Worm (Caenorhabditis elegans) whole organism, mixed stage, embryonic: ENCODE data around the gene C15F1.2.
A peak's percentile ranks its signal among the peaks of the same experiment; 100 is the strongest.

Source experiments
- M03D4.4 ChIP-seq: sonication (generic microtip); optimal IDR thresholded peaks from 2 replicates; lab custom pipeline; 2017; ENCODE audit warnings: mild to moderate bottlenecking, missing genetic modification characterization, missing compliant biosample characterization
- bed-3 ChIP-seq: fragments of 200-800 bp; sonication (Bioruptor generic); optimal IDR thresholded peaks from 3 replicates; lab custom pipeline; 2018; ENCODE audit warnings: mild to moderate bottlenecking, missing genetic modification characterization, moderate library complexity, missing compliant biosample characterization
- blmp-1 ChIP-seq: fragments of 150-350 bp; optimal IDR thresholded peaks from 2 replicates; lab custom pipeline; 2014; ENCODE audit warnings: missing biosample characterization, missing genetic modification characterization
- ceh-39 ChIP-seq: fragments of 150-350 bp; optimal IDR thresholded peaks from 2 replicates; lab custom pipeline; 2014; ENCODE audit warnings: missing biosample characterization, missing genetic modification characterization
- ceh-43 ChIP-seq: fragments of 200-800 bp; sonication (Bioruptor generic); optimal IDR thresholded peaks from 2 replicates; lab custom pipeline; 2018; ENCODE audit warnings: mild to moderate bottlenecking, missing genetic modification characterization, moderate library complexity, missing compliant biosample characterization
- ceh-83 ChIP-seq: fragments of 200-800 bp; sonication (Bioruptor generic); optimal IDR thresholded peaks from 2 replicates; lab custom pipeline; 2018; ENCODE audit warnings: mild to moderate bottlenecking, missing genetic modification characterization, missing compliant biosample characterization
- ces-1 ChIP-seq: fragments of 150-350 bp; optimal IDR thresholded peaks from 2 replicates; lab custom pipeline; 2014; ENCODE audit warnings: missing biosample characterization, missing genetic modification reagents, missing genetic modification characterization
- cnd-1 ChIP-seq: fragments of 200-800 bp; sonication (Bioruptor generic); optimal IDR thresholded peaks from 2 replicates; lab custom pipeline; 2018; ENCODE audit warnings: mild to moderate bottlenecking, missing genetic modification characterization, missing compliant biosample characterization
- drap-1 ChIP-seq: fragments of 200-800 bp; sonication (Bioruptor generic); optimal IDR thresholded peaks from 3 replicates; lab custom pipeline; 2018; ENCODE audit warnings: mild to moderate bottlenecking, missing genetic modification characterization, missing compliant biosample characterization
- elt-1 ChIP-seq: sonication (generic microtip); optimal IDR thresholded peaks from 2 replicates; lab custom pipeline; 2017; ENCODE audit warnings: missing genetic modification characterization, mild to moderate bottlenecking, missing compliant biosample characterization, antibody characterized with exemption, moderate library complexity, borderline replicate concordance; ENCODE audit not compliant: insufficient read depth
- elt-3 ChIP-seq: fragments of 150-350 bp; optimal IDR thresholded peaks from 2 replicates; lab custom pipeline; 2014; ENCODE audit warnings: missing biosample characterization, missing genetic modification characterization
- flh-1 ChIP-seq: fragments of 200-800 bp; sonication (Bioruptor generic); optimal IDR thresholded peaks from 2 replicates; lab custom pipeline; 2018; ENCODE audit warnings: mild to moderate bottlenecking, missing genetic modification characterization, moderate library complexity, missing compliant biosample characterization
- ham-2 ChIP-seq: fragments of 200-800 bp; sonication (Bioruptor generic); optimal IDR thresholded peaks from 2 replicates; lab custom pipeline; 2018; ENCODE audit warnings: mild to moderate bottlenecking, missing genetic modification characterization, missing compliant biosample characterization
- hlh-1 ChIP-seq: fragments of 150-350 bp; optimal IDR thresholded peaks from 2 replicates; lab custom pipeline; 2014; ENCODE audit warnings: missing biosample characterization, missing genetic modification reagents, missing genetic modification characterization
- lin-13 ChIP-seq: fragments of 150-350 bp; optimal IDR thresholded peaks from 2 replicates; lab custom pipeline; 2014; ENCODE audit warnings: missing biosample characterization, missing genetic modification characterization
- lin-32 ChIP-seq: fragments of 200-800 bp; sonication (Bioruptor generic); optimal IDR thresholded peaks from 2 replicates; lab custom pipeline; 2018; ENCODE audit warnings: mild to moderate bottlenecking, missing genetic modification characterization, missing compliant biosample characterization
- lsy-2 ChIP-seq: fragments of 150-350 bp; optimal IDR thresholded peaks from 2 replicates; lab custom pipeline; 2014; ENCODE audit warnings: missing biosample characterization, missing genetic modification characterization
- mab-5 ChIP-seq: fragments of 150-350 bp; optimal IDR thresholded peaks from 2 replicates; lab custom pipeline; 2014; ENCODE audit warnings: missing biosample characterization, missing genetic modification characterization
- mep-1 ChIP-seq: fragments of 150-350 bp; optimal IDR thresholded peaks from 2 replicates; lab custom pipeline; 2017; ENCODE audit warnings: missing biosample characterization, missing genetic modification reagents, missing genetic modification characterization, inconsistent platforms
- mls-2 ChIP-seq: sonication (generic microtip); optimal IDR thresholded peaks from 2 replicates; lab custom pipeline; 2016; ENCODE audit warnings: mild to moderate bottlenecking, missing genetic modification characterization, moderate library complexity, missing compliant biosample characterization
- nhr-12 ChIP-seq: fragments of 150-350 bp; optimal IDR thresholded peaks from 2 replicates; lab custom pipeline; 2014; ENCODE audit warnings: missing biosample characterization, missing genetic modification characterization
- nhr-2 ChIP-seq: fragments of 150-350 bp; optimal IDR thresholded peaks from 2 replicates; lab custom pipeline; 2014; ENCODE audit warnings: missing biosample characterization, missing genetic modification characterization
- nhr-237 ChIP-seq: fragments of 150-350 bp; optimal IDR thresholded peaks from 2 replicates; lab custom pipeline; 2014; ENCODE audit warnings: missing biosample characterization, missing genetic modification characterization
- nhr-28 ChIP-seq: fragments of 150-350 bp; optimal IDR thresholded peaks from 2 replicates; lab custom pipeline; 2014; ENCODE audit warnings: missing biosample characterization, missing genetic modification characterization
- nhr-76 ChIP-seq: sonication (generic microtip); optimal IDR thresholded peaks from 2 replicates; lab custom pipeline; 2017; ENCODE audit warnings: missing biosample characterization, missing genetic modification characterization
- pha-4 ChIP-seq: fragments of 150-350 bp; optimal IDR thresholded peaks from 2 replicates; lab custom pipeline; 2018; ENCODE audit warnings: missing biosample characterization, missing genetic modification reagents, missing genetic modification characterization
- sem-2 ChIP-seq: fragments of 200-800 bp; sonication (Bioruptor generic); optimal IDR thresholded peaks from 2 replicates; lab custom pipeline; 2018; ENCODE audit warnings: mild to moderate bottlenecking, missing genetic modification characterization, missing compliant biosample characterization
- snpc-4 ChIP-seq: fragments of 150-350 bp; optimal IDR thresholded peaks from 2 replicates; lab custom pipeline; 2014; ENCODE audit warnings: missing biosample characterization, missing genetic modification characterization
- sptf-1 ChIP-seq: sonication (generic microtip); optimal IDR thresholded peaks from 2 replicates; lab custom pipeline; 2017; ENCODE audit warnings: mild to moderate bottlenecking, missing genetic modification characterization, moderate library complexity, missing compliant biosample characterization
- tbx-8 ChIP-seq: fragments of 200-800 bp; sonication (Bioruptor generic); optimal IDR thresholded peaks from 2 replicates; lab custom pipeline; 2018; ENCODE audit warnings: mild to moderate bottlenecking, missing genetic modification characterization, moderate library complexity, missing compliant biosample characterization
- unc-120 ChIP-seq: sonication (generic microtip); optimal IDR thresholded peaks from 2 replicates; lab custom pipeline; 2017; ENCODE audit warnings: missing genetic modification characterization, missing compliant biosample characterization; ENCODE audit not compliant: poor library complexity, severe bottlenecking
- unc-39 ChIP-seq: fragments of 150-350 bp; optimal IDR thresholded peaks from 2 replicates; lab custom pipeline; 2014; ENCODE audit warnings: missing biosample characterization, missing genetic modification characterization
- unc-62 ChIP-seq: fragments of 150-350 bp; optimal IDR thresholded peaks from 2 replicates; lab custom pipeline; 2014; ENCODE audit warnings: missing biosample characterization, missing genetic modification reagents, missing genetic modification characterization
- zip-8 ChIP-seq: fragments of 150-350 bp; optimal IDR thresholded peaks from 2 replicates; lab custom pipeline; 2014; ENCODE audit warnings: missing biosample characterization, missing genetic modification characterization
- ztf-11 ChIP-seq: fragments of 150-350 bp; optimal IDR thresholded peaks from 2 replicates; lab custom pipeline; 2014; ENCODE audit warnings: missing biosample characterization, missing genetic modification characterization

Gene C15F1.2

DNA sequence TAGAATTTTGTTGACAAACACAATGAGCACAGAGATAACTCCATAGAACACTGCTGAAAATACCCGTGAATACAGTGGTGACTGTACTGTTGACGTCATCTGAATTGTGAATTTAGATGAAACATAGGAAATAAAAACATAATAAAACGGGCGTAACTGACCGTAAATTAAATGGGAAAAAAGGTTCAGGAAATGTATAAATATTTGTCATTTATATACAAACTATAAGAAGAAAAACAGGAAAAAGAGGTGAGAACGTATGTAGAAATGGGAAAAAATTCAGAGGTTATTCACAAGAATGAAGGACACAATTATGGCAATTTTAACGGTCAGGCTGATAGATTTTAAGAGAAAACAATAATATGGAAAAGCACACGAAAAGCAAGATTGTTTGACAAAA is 32.8 kb downstream of the C15F1.2 start, which contains the start of gene sqv-7:
Gene sqv-7 (minus strand): TSS at position 101 of the 400 bp plus-strand sequence.
- no peak for TF ChIP-seq elt-1
- no peak for TF ChIP-seq sptf-1 (tag; lab: Kevin White, UChicago)
- TF ChIP-seq ces-1 (GFP tag; lab: Kevin White, UChicago), result no peak
- no peak for TF ChIP-seq zip-8 (tag; lab: Kevin White, UChicago)
- no peak for TF ChIP-seq lin-13 (tag; lab: Kevin White, UChicago)
- TF ChIP-seq hlh-1, result no peak
- TF ChIP-seq ceh-39, result no peak
- no peak for TF ChIP-seq tbx-8
- no peak for TF ChIP-seq snpc-4 (tag; lab: Kevin White, UChicago)
- no peak for TF ChIP-seq lsy-2 (tag; lab: Kevin White, UChicago)
- no peak for TF ChIP-seq flh-1
- TF ChIP-seq pha-4 (tag; lab: Kevin White, UChicago), result no peak
- TF ChIP-seq drap-1 (GFP tag; lab: Kevin White, UChicago), result no peak
- no peak for TF ChIP-seq ceh-43
- TF ChIP-seq blmp-1 (tag; lab: Kevin White, UChicago), result no peak
- TF ChIP-seq mab-5 (tag; lab: Kevin White, UChicago), result no peak
- no peak for TF ChIP-seq lin-32 (GFP tag; lab: Kevin White, UChicago)

DNA sequence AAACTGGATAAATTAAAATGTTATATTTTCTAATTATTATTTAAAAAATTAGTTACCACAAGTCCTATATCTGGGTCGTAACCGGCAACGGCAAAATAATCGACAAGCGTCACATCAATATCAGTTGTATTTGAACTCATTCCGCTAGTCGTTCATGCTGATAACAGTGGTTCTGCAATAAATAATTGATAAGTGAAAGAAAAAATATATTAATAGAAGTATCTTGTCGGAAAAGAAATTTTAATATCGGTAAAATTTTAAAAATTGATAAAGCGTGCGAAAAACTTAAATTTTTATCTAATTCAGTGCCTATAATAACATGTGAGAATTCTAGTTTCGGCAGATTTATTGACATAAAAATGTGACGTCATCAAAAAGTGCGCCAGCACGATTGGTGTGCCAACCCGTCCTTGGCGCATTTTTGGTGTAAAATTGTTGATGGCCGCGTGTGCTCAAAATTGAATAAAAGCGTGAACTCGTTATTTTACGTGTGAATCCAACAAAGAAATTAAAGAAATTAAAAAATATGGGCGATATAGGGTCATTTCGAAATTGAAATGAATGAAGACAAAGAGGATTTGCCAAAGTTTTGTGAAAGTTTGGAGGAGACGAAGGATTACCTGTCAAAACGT is 42.7 kb downstream of the C15F1.2 start, which contains the start of the genes lst-6 and lst-5:
Gene lst-6 (minus strand): TSS at position 140 of the 632 bp plus-strand sequence.
Gene lst-5 (plus strand): TSS at position 544 of the 632 bp plus-strand sequence.
- no peak for TF ChIP-seq ceh-39
- TF ChIP-seq nhr-28 (tag; lab: Kevin White, UChicago), result no peak
- peak; percentile 60 for TF ChIP-seq ces-1 (GFP tag; lab: Kevin White, UChicago)
- TF ChIP-seq sem-2 (GFP tag; lab: Kevin White, UChicago), result no peak
- no peak for TF ChIP-seq unc-39 (tag; lab: Kevin White, UChicago)
- TF ChIP-seq M03D4.4 (tag; lab: Kevin White, UChicago), result no peak
- TF ChIP-seq tbx-8, result no peak
- TF ChIP-seq nhr-237 (tag; lab: Kevin White, UChicago), result no peak
- no peak for TF ChIP-seq cnd-1 (tag; lab: Kevin White, UChicago)
- no peak for TF ChIP-seq bed-3 (GFP tag; lab: Kevin White, UChicago)
- no peak for TF ChIP-seq ceh-43
- TF ChIP-seq nhr-76, result no peak
- no peak for TF ChIP-seq ham-2 (GFP tag; lab: Kevin White, UChicago)
- TF ChIP-seq unc-120 (tag; lab: Kevin White, UChicago), result no peak
- no peak for TF ChIP-seq snpc-4 (tag; lab: Kevin White, UChicago)
- no peak for TF ChIP-seq elt-1
- TF ChIP-seq hlh-1, result no peak
- peak; percentile 33 for TF ChIP-seq sptf-1 (tag; lab: Kevin White, UChicago)
- TF ChIP-seq lsy-2 (tag; lab: Kevin White, UChicago), result peak; percentile 50
- no peak for TF ChIP-seq elt-3 (tag; lab: Kevin White, UChicago)
- TF ChIP-seq blmp-1 (tag; lab: Kevin White, UChicago), result no peak
- TF ChIP-seq pha-4 (tag; lab: Kevin White, UChicago), result peak; percentile 19
- no peak for TF ChIP-seq nhr-12 (tag; lab: Kevin White, UChicago)
- TF ChIP-seq mab-5 (tag; lab: Kevin White, UChicago), result no peak
- no peak for TF ChIP-seq flh-1
- TF ChIP-seq lin-32 (GFP tag; lab: Kevin White, UChicago), result no peak
- TF ChIP-seq zip-8 (tag; lab: Kevin White, UChicago), result peak; percentile 70
- TF ChIP-seq drap-1 (GFP tag; lab: Kevin White, UChicago), result no peak
- peak; percentile 47 for TF ChIP-seq mep-1 (tag; lab: Kevin White, UChicago)
- peak; percentile 38 for TF ChIP-seq unc-62 (GFP tag; lab: Kevin White, UChicago)
- no peak for TF ChIP-seq ztf-11 (tag; lab: Kevin White, UChicago)
- TF ChIP-seq ceh-83 (GFP tag; lab: Kevin White, UChicago), result no peak
- TF ChIP-seq mls-2 (tag; lab: Kevin White, UChicago), result no peak
- peak; percentile 22 for TF ChIP-seq lin-13 (tag; lab: Kevin White, UChicago)
- no peak for TF ChIP-seq nhr-2 (tag; lab: Kevin White, UChicago)
- TF ChIP-seq, all 35 proteins: peak for 8
